Worm (Caenorhabditis elegans) whole organism, young adult: ENCODE data around the gene nrde-3.

Source experiments
- F33H1.4 ChIP-seq: fragments of 200-800 bp; sonication (Bioruptor generic); IDR thresholded peaks from 2 replicates; pipeline ENCODE4 v1.3.6; 2022; ENCODE audit warnings: missing genetic modification reagents, missing genetic modification characterization, missing compliant biosample characterization
- T26A5.8 ChIP-seq: sonication (generic microtip); optimal IDR thresholded peaks from 2 replicates; lab custom pipeline; 2016; ENCODE audit warnings: missing genetic modification characterization, missing compliant biosample characterization
- Y53F4B.3 ChIP-seq: fragments of 200-800 bp; sonication (Bioruptor generic); IDR thresholded peaks from 2 replicates; pipeline ENCODE4 v1.3.6; 2022; ENCODE audit warnings: missing genetic modification reagents, missing genetic modification characterization, missing compliant biosample characterization
- ceh-100 ChIP-seq: fragments of 200-800 bp; sonication (Bioruptor generic); IDR thresholded peaks from 2 replicates; pipeline ENCODE4 v1.3.6; 2022; ENCODE audit warnings: missing genetic modification reagents, missing genetic modification characterization, missing compliant biosample characterization
- dpl-1 ChIP-seq: fragments of 150-350 bp; optimal IDR thresholded peaks from 2 replicates; lab custom pipeline; 2014; ENCODE audit warnings: missing biosample characterization, missing genetic modification reagents, missing genetic modification characterization
- egrh-3 ChIP-seq: fragments of 200-800 bp; sonication (Bioruptor generic); IDR thresholded peaks from 2 replicates; pipeline ENCODE4 v1.3.6; 2022; ENCODE audit warnings: missing genetic modification reagents, missing genetic modification characterization, missing compliant biosample characterization
- hrde-1 ChIP-seq: sonication (generic microtip); optimal IDR thresholded peaks from 2 replicates; lab custom pipeline; 2016; ENCODE audit warnings: missing genetic modification characterization, mild to moderate bottlenecking, missing compliant biosample characterization, moderate library complexity, missing genotype, missing genetic modification reagents, borderline replicate concordance
- let-526 ChIP-seq: fragments of 200-800 bp; sonication (Bioruptor generic); IDR thresholded peaks from 2 replicates; pipeline ENCODE4 v1.3.6; 2022; ENCODE audit warnings: missing genetic modification reagents, missing genetic modification characterization, missing compliant biosample characterization
- madf-6 ChIP-seq: fragments of 200-800 bp; sonication (Bioruptor generic); IDR thresholded peaks from 2 replicates; pipeline ENCODE4 v1.3.6; 2022; ENCODE audit warnings: missing genetic modification reagents, missing genetic modification characterization, missing compliant biosample characterization
- rpc-1 ChIP-seq, 2 experiments: fragments of 150-350 bp in 1 of 2; sonication (generic microtip) in 1 of 2; optimal IDR thresholded peaks; 2 replicates each; lab custom pipeline; 2014 to 2018; ENCODE audit warnings: missing biosample characterization in 1 of 2, missing genetic modification characterization in 1 of 2, missing genetic modification reagents in 1 of 2, missing genotype in 1 of 2
- snpc-4 ChIP-seq, 5 experiments: fragments of 150-350 bp in 1 of 5; sonication (generic microtip) in 4 of 5; optimal IDR thresholded peaks; 2 replicates each; lab custom pipeline; 2014 to 2018; ENCODE audit warnings: missing genetic modification characterization in 5 of 5, missing biosample characterization in 3 of 5, antibody characterized with exemption in 2 of 5, mild to moderate bottlenecking in 2 of 5, missing compliant biosample characterization in 2 of 5, missing genotype in 2 of 5, moderate library complexity in 2 of 5, missing genetic modification reagents in 1 of 5
- xnd-1 ChIP-seq: sonication (generic microtip); optimal IDR thresholded peaks from 2 replicates; lab custom pipeline; 2016; ENCODE audit warnings: missing genotype, missing genetic modification reagents, missing genetic modification characterization, missing compliant biosample characterization
- zfh-2 ChIP-seq: fragments of 200-800 bp; sonication (Bioruptor generic); conservative IDR thresholded peaks from 2 replicates; pipeline ENCODE4 v1.3.6; 2022; ENCODE audit warnings: missing genetic modification reagents, missing genetic modification characterization, missing compliant biosample characterization
- ztf-3 ChIP-seq: fragments of 200-800 bp; sonication (Bioruptor generic); optimal IDR thresholded peaks from 2 replicates; lab custom pipeline; 2018; ENCODE audit warnings: mild to moderate bottlenecking, missing genetic modification characterization, missing compliant biosample characterization

- TF ChIP-seq F33H1.4 (GFP tag; lab: Robert Waterston, UW), result no peak
- no peak for TF ChIP-seq snpc-4 (GFP tag; optimal IDR thresholded peaks at IDR 0.05; lab: Kevin White, UChicago)
- no peak for TF ChIP-seq snpc-4 (tag; optimal IDR thresholded peaks at IDR 0.05; lab: Kevin White, UChicago)
- TF ChIP-seq madf-6, result no peak
- no peak for TF ChIP-seq T26A5.8
- no peak for TF ChIP-seq rpc-1 (optimal IDR thresholded peaks at IDR 0.05; lab: Kevin White, UChicago)
- no peak for TF ChIP-seq rpc-1 (tag; optimal IDR thresholded peaks at IDR 0.05; lab: Kevin White, UChicago)
- TF ChIP-seq xnd-1 (tag; lab: Kevin White, UChicago), result no peak
- TF ChIP-seq let-526 (GFP tag; lab: Robert Waterston, UW), result no peak
- no peak for TF ChIP-seq zfh-2
- TF ChIP-seq egrh-3 (GFP tag; lab: Robert Waterston, UW), result no peak
- TF ChIP-seq ceh-100 (GFP tag; lab: Robert Waterston, UW), result no peak
- TF ChIP-seq dpl-1 (GFP tag; lab: Kevin White, UChicago), result no peak
- no peak for TF ChIP-seq Y53F4B.3 (GFP tag; lab: Robert Waterston, UW)
- no peak for TF ChIP-seq hrde-1 (tag; lab: Kevin White, UChicago)
- TF ChIP-seq ztf-3 (GFP tag; lab: Kevin White, UChicago), result no peak
Observed at ce11 chrX:360479-360878, 11.6 kb upstream of the nrde-3 start, which contains the start of gene C04E7.5.
